Fruit fly (Drosophila melanogaster) whole organism, embryonic: ENCODE results near the gene CG16953.

ENCODE experiments used
- Atf3 ChIP-seq: fragments of 200-800 bp; sonication (Bioruptor generic); optimal IDR thresholded peaks from 3 replicates; lab custom pipeline; 2016; ENCODE audit warnings: missing biosample characterization, missing genetic modification characterization
- BEAF-32 ChIP-seq: fragments of 200-800 bp; sonication (Bioruptor generic); optimal IDR thresholded peaks from 3 replicates; lab custom pipeline; 2017; ENCODE audit warnings: missing biosample characterization, missing genetic modification characterization, mild to moderate bottlenecking, moderate library complexity, missing genetic modification reagents
- Bgb ChIP-seq: fragments of 200-800 bp; sonication (Bioruptor generic); IDR thresholded peaks from 2 replicates; pipeline ENCODE4 v1.3.6; 2022; ENCODE audit warnings: missing biosample characterization, missing genetic modification characterization; ENCODE audit not compliant: partially characterized antibody
- CG10147 ChIP-seq: fragments of 200-800 bp; sonication (Bioruptor generic); optimal IDR thresholded peaks from 2 replicates; lab custom pipeline; 2019; ENCODE audit warnings: missing biosample characterization, mild to moderate bottlenecking, missing genetic modification characterization, moderate library complexity
- CG10321 ChIP-seq: fragments of 200-800 bp; sonication (Bioruptor generic); IDR thresholded peaks from 2 replicates; pipeline ENCODE4 v1.3.6; 2022; ENCODE audit warnings: missing biosample characterization, missing genetic modification characterization
- CG13287 ChIP-seq: fragments of 200-800 bp; sonication (Bioruptor generic); IDR thresholded peaks from 2 replicates; pipeline ENCODE4 v1.3.6; 2022; ENCODE audit warnings: missing biosample characterization, missing genetic modification characterization; ENCODE audit not compliant: partially characterized antibody
- CG1529 ChIP-seq: fragments of 200-800 bp; sonication (Bioruptor generic); optimal IDR thresholded peaks from 3 replicates; lab custom pipeline; 2018; ENCODE audit warnings: missing biosample characterization, missing genetic modification characterization
- CG1647 ChIP-seq: fragments of 200-800 bp; sonication (Bioruptor generic); optimal IDR thresholded peaks from 3 replicates; lab custom pipeline; 2016; ENCODE audit warnings: missing biosample characterization, missing genetic modification characterization
- CG16813 ChIP-seq: fragments of 200-800 bp; sonication (Bioruptor generic); IDR thresholded peaks from 3 replicates; pipeline ENCODE4 v1.3.6; 2022; ENCODE audit warnings: missing biosample characterization, missing genetic modification characterization; ENCODE audit not compliant: partially characterized antibody
- CG17912 ChIP-seq: fragments of 200-800 bp; sonication (Bioruptor generic); optimal IDR thresholded peaks from 2 replicates; lab custom pipeline; 2018; ENCODE audit warnings: missing biosample characterization, mild to moderate bottlenecking, missing genetic modification characterization
- CG2116 ChIP-seq: fragments of 200-800 bp; sonication (Bioruptor generic); optimal IDR thresholded peaks from 3 replicates; lab custom pipeline; 2018; ENCODE audit warnings: missing biosample characterization, mild to moderate bottlenecking, missing genetic modification characterization
- CG4424 ChIP-seq: fragments of 200-800 bp; sonication (Bioruptor generic); optimal IDR thresholded peaks from 3 replicates; lab custom pipeline; 2016; ENCODE audit warnings: missing biosample characterization, missing genetic modification characterization
- CG4617 ChIP-seq: fragments of 200-800 bp; sonication (Bioruptor generic); optimal IDR thresholded peaks from 3 replicates; lab custom pipeline; 2016; ENCODE audit warnings: missing biosample characterization, missing genetic modification characterization, borderline replicate concordance
- CG4820 ChIP-seq: fragments of 200-800 bp; sonication (Bioruptor generic); optimal IDR thresholded peaks from 3 replicates; lab custom pipeline; 2016; ENCODE audit warnings: missing biosample characterization, missing genetic modification characterization
- CG4854 ChIP-seq: fragments of 200-800 bp; sonication (Bioruptor generic); optimal IDR thresholded peaks from 2 replicates; lab custom pipeline; 2016; ENCODE audit warnings: missing biosample characterization, missing genetic modification characterization, inconsistent platforms
- CG6689 ChIP-seq: fragments of 200-800 bp; sonication (Bioruptor generic); IDR thresholded peaks from 2 replicates; pipeline ENCODE4 v1.3.6; 2022; ENCODE audit warnings: missing biosample characterization, missing genetic modification characterization
- CG7963 ChIP-seq: fragments of 200-800 bp; sonication (Bioruptor generic); IDR thresholded peaks from 3 replicates; pipeline ENCODE4 v1.3.6; 2022; ENCODE audit warnings: missing biosample characterization, missing genetic modification characterization; ENCODE audit not compliant: partially characterized antibody
- CG8478 ChIP-seq: fragments of >200 bp; optimal IDR thresholded peaks from 2 replicates; lab custom pipeline; 2018
- CoRest ChIP-seq: fragments of 200-800 bp; sonication (Bioruptor generic); optimal IDR thresholded peaks from 3 replicates; lab custom pipeline; 2018; ENCODE audit warnings: missing biosample characterization, mild to moderate bottlenecking, missing genetic modification characterization, moderate library complexity
- Deaf1 ChIP-seq: fragments of 200-800 bp; optimal IDR thresholded peaks from 3 replicates; lab custom pipeline; 2019; ENCODE audit warnings: missing biosample characterization, mild to moderate bottlenecking, missing genetic modification characterization, moderate library complexity
- Dll ChIP-seq: fragments of 200-800 bp; sonication (Bioruptor generic); IDR thresholded peaks from 4 replicates; pipeline ENCODE4 v1.3.6; 2022; ENCODE audit warnings: missing biosample characterization, missing genetic modification characterization; ENCODE audit not compliant: partially characterized antibody
- E2f1 ChIP-seq: fragments of 200-800 bp; sonication (Bioruptor generic); IDR thresholded peaks from 2 replicates; pipeline ENCODE4 v1.3.6; 2022; ENCODE audit warnings: missing biosample characterization, missing genetic modification characterization
- Ets65A ChIP-seq: fragments of 200-800 bp; sonication (Bioruptor generic); peaks from one replicate; lab custom pipeline; 2016; ENCODE audit warnings: missing biosample characterization, missing genetic modification characterization
- Gsc ChIP-seq: fragments of 200-800 bp; sonication (Bioruptor generic); IDR thresholded peaks from 2 replicates; pipeline ENCODE4 v1.3.6; 2022; ENCODE audit warnings: missing biosample characterization, missing genetic modification characterization
- Hmx ChIP-seq: fragments of 200-800 bp; sonication (Bioruptor generic); optimal IDR thresholded peaks from 2 replicates; lab custom pipeline; 2016; ENCODE audit warnings: missing biosample characterization, missing genetic modification characterization
- NK7.1 ChIP-seq: fragments of 200-800 bp; sonication (Bioruptor generic); optimal IDR thresholded peaks from 3 replicates; lab custom pipeline; 2016; ENCODE audit warnings: missing biosample characterization, missing genetic modification characterization
- Nf-YC ChIP-seq: fragments of 200-800 bp; optimal IDR thresholded peaks from 3 replicates; lab custom pipeline; 2019; ENCODE audit warnings: missing biosample characterization, mild to moderate bottlenecking, missing genetic modification characterization, moderate library complexity
- al ChIP-seq: fragments of 200-800 bp; sonication (Bioruptor generic); IDR thresholded peaks from 2 replicates; pipeline ENCODE4 v1.3.6; 2022; ENCODE audit warnings: missing biosample characterization, missing genetic modification characterization
- amos ChIP-seq: fragments of 200-800 bp; sonication (Bioruptor generic); IDR thresholded peaks from 2 replicates; pipeline ENCODE4 v1.3.6; 2022; ENCODE audit warnings: missing biosample characterization, missing genetic modification characterization; ENCODE audit not compliant: partially characterized antibody
- ase ChIP-seq: fragments of 200-800 bp; sonication (Bioruptor generic); IDR thresholded peaks from 3 replicates; pipeline ENCODE4 v1.3.6; 2022; ENCODE audit warnings: missing biosample characterization, missing genetic modification characterization
- bsh ChIP-seq, 2 experiments: fragments of 200-800 bp; sonication (Bioruptor generic); optimal IDR thresholded peaks; 2 replicates each; lab custom pipeline; 2017 to 2018; ENCODE audit warnings: mild to moderate bottlenecking in 2 of 2, missing biosample characterization in 2 of 2, missing genetic modification characterization in 2 of 2, moderate library complexity in 1 of 2
- chm ChIP-seq: fragments of 200-800 bp; sonication (Bioruptor generic); IDR thresholded peaks from 2 replicates; pipeline ENCODE4 v1.3.6; 2022; ENCODE audit warnings: missing biosample characterization, missing genetic modification characterization
- croc ChIP-seq: fragments of 200-800 bp; sonication (Bioruptor generic); conservative IDR thresholded peaks from 3 replicates; pipeline ENCODE4 v1.3.6; 2022; ENCODE audit warnings: missing biosample characterization, missing genetic modification characterization
- disco-r ChIP-seq: fragments of 200-800 bp; sonication (Bioruptor generic); optimal IDR thresholded peaks from 2 replicates; lab custom pipeline; 2016; ENCODE audit warnings: missing biosample characterization, missing genetic modification characterization
- fd64A ChIP-seq: fragments of 200-800 bp; sonication (Bioruptor generic); optimal IDR thresholded peaks from 3 replicates; lab custom pipeline; 2018; ENCODE audit warnings: missing biosample characterization, mild to moderate bottlenecking, missing genetic modification characterization
- gsb ChIP-seq: fragments of 200-800 bp; sonication (Bioruptor generic); IDR thresholded peaks from 2 replicates; pipeline ENCODE4 v1.3.6; 2022; ENCODE audit warnings: missing biosample characterization, missing genetic modification characterization
- h ChIP-seq: fragments of >200 bp; optimal IDR thresholded peaks from 2 replicates; lab custom pipeline; 2017
- klu ChIP-seq: fragments of 200-800 bp; sonication (Bioruptor generic); IDR thresholded peaks from 2 replicates; pipeline ENCODE4 v1.3.6; 2022; ENCODE audit warnings: missing biosample characterization, missing genetic modification characterization
- maf-S ChIP-seq: fragments of 200-800 bp; sonication (Bioruptor generic); optimal IDR thresholded peaks from 2 replicates; lab custom pipeline; 2016; ENCODE audit warnings: missing biosample characterization, missing genetic modification characterization
- mirr ChIP-seq: fragments of 200-800 bp; sonication (Bioruptor generic); optimal IDR thresholded peaks from 3 replicates; lab custom pipeline; 2018; ENCODE audit warnings: missing biosample characterization, mild to moderate bottlenecking, missing genetic modification characterization
- odd ChIP-seq: fragments of 200-800 bp; sonication (Bioruptor generic); optimal IDR thresholded peaks from 2 replicates; lab custom pipeline; 2017; ENCODE audit warnings: missing biosample characterization, mild to moderate bottlenecking, missing genetic modification characterization
- rib ChIP-seq: fragments of 200-800 bp; sonication (Bioruptor generic); IDR thresholded peaks from 2 replicates; pipeline ENCODE4 v1.3.6; 2022; ENCODE audit warnings: missing biosample characterization, missing genetic modification characterization
- row ChIP-seq: fragments of 200-800 bp; sonication (Bioruptor generic); IDR thresholded peaks from 3 replicates; pipeline ENCODE4 v1.3.6; 2022; ENCODE audit warnings: missing biosample characterization, missing genetic modification characterization
- sc ChIP-seq, 3 experiments: fragments of >200 bp in 2 of 3; fragments of 200-800 bp in 1 of 3; sonication (Bioruptor generic) in 1 of 3; optimal IDR thresholded peaks; 2 replicates in 2 of 3; 3 replicates in 1 of 3; lab custom pipeline; 2017; ENCODE audit warnings: mild to moderate bottlenecking in 1 of 3, missing biosample characterization in 1 of 3, missing genetic modification characterization in 1 of 3, missing genetic modification reagents in 1 of 3
- schlank ChIP-seq: fragments of 200-800 bp; sonication (Bioruptor generic); optimal IDR thresholded peaks from 2 replicates; lab custom pipeline; 2018; ENCODE audit warnings: missing biosample characterization, mild to moderate bottlenecking, missing genetic modification characterization
- sr ChIP-seq: fragments of 200-800 bp; sonication (Bioruptor generic); IDR thresholded peaks from 3 replicates; pipeline ENCODE4 v1.3.6; 2022; ENCODE audit warnings: missing biosample characterization, missing genetic modification characterization
- toy ChIP-seq: fragments of 200-800 bp; sonication (Bioruptor generic); IDR thresholded peaks from 2 replicates; pipeline ENCODE4 v1.3.6; 2022; ENCODE audit warnings: missing biosample characterization, missing genetic modification characterization
- tup ChIP-seq: fragments of 200-800 bp; sonication (Bioruptor generic); optimal IDR thresholded peaks from 2 replicates; lab custom pipeline; 2016; ENCODE audit warnings: missing biosample characterization, mild to moderate bottlenecking, missing genetic modification characterization, moderate library complexity
- zen ChIP-seq: fragments of 200-800 bp; sonication (Bioruptor generic); optimal IDR thresholded peaks from 3 replicates; lab custom pipeline; 2018; ENCODE audit warnings: missing biosample characterization, mild to moderate bottlenecking, missing genetic modification characterization, moderate library complexity

The CG16953 gene

DNA sequence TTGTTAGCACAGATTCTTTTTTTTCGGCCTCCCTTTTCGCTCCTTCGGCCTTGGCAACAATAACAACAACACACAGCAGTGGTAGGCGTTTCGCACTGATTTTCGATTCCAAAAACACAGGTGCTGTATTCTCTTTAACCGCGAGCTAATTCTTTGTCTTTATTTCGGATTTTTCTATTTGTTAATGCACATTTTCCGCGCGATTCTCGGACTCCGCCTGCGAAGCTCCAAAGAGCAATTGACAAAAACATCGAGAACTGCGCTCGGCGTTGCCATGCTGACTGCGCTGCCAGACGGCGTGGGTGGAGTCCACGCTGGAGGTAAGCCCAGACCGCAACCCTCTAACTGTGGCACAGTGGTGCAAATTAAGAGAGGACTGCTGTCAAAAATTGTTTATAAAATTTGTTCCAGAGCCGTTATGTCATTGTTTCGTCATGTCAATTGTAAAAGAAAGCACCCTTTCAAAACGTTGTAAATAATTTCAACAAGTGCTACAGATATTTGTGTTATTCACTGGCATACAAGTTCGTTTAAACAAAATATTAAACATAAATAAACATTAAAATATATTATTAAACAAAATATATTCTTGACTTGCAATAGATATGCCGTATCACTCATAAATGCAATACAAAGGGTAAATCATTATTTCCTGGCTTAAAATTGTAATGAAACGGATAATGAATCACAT, 28.1 kb downstream of the CG16953 start, which contains the start of the genes DPCoAC and CG5180 (continued):
- TF ChIP-seq chm = peak; percentile 81
- TF ChIP-seq Nf-YC (tag; lab: Kevin White, UChicago) = peak; percentile 38
- TF ChIP-seq CG1529 (GFP tag; lab: Kevin White, UChicago) = no peak
- TF ChIP-seq CG4617 (GFP tag; lab: Kevin White, UChicago) = peak; percentile 58
- no peak; the same call in 2 of the 3 replicates for TF ChIP-seq ase (GFP tag; lab: Robert Waterston, UW)
- peak; percentile 38 for TF ChIP-seq CG10147
- TF ChIP-seq Bgb (GFP tag; lab: Robert Waterston, UW) = peak; percentile 83
- peak; percentile 1 for TF ChIP-seq tup (GFP tag; lab: Kevin White, UChicago)
- TF ChIP-seq row = peak; percentile 94
- TF ChIP-seq CG4820 = peak; percentile 8
- peak; percentile 52 for TF ChIP-seq CG13287
- TF ChIP-seq Gsc (GFP tag; lab: Robert Waterston, UW) = no peak
- TF ChIP-seq odd (GFP tag; lab: Kevin White, UChicago) = peak; percentile 32
- TF ChIP-seq maf-S (GFP tag; lab: Kevin White, UChicago) = peak; percentile 62
- TF ChIP-seq zen = peak; percentile 65
- peak; percentile 1 for TF ChIP-seq schlank
- peak; percentile 73 for TF ChIP-seq CoRest (tag; lab: Kevin White, UChicago)
- TF ChIP-seq fd64A = no peak
- TF ChIP-seq rib (GFP tag; lab: Robert Waterston, UW) = peak; percentile 74
- peak in 1 of 2 experiments; percentile 35 for TF ChIP-seq bsh (GFP tag; optimal IDR thresholded peaks at IDR 0.05; lab: Kevin White, UChicago)
- TF ChIP-seq Atf3 (GFP tag; lab: Kevin White, UChicago) = peak; percentile 14
- TF ChIP-seq CG17912 (GFP tag; lab: Kevin White, UChicago) = peak; percentile 62
- TF ChIP-seq CG2116 (GFP tag; lab: Kevin White, UChicago) = peak; percentile 54
- TF ChIP-seq CG10321 (GFP tag; lab: Robert Waterston, UW) = peak; percentile 49; the same call in 1 of the 2 replicates
- TF ChIP-seq CG4424 (GFP tag; lab: Kevin White, UChicago) = peak; percentile 39
- peak; percentile 25 for TF ChIP-seq Deaf1 (tag; lab: Kevin White, UChicago)
- TF ChIP-seq mirr (GFP tag; lab: Kevin White, UChicago) = peak; percentile 50
- peak; percentile 65 for TF ChIP-seq al
- TF ChIP-seq NK7.1 (GFP tag; lab: Kevin White, UChicago) = no peak
- peak; percentile 78 for TF ChIP-seq amos (GFP tag; lab: Robert Waterston, UW)
- peak; percentile 35; the same call in 1 of the 3 replicates for TF ChIP-seq croc (GFP tag; lab: Robert Waterston, UW)
- no peak for TF ChIP-seq Hmx (GFP tag; lab: Kevin White, UChicago)
- TF ChIP-seq sc (optimal IDR thresholded peaks at IDR 0.05; lab: Kevin White, UChicago) = no peak
- no peak for TF ChIP-seq sc (GFP tag; optimal IDR thresholded peaks at IDR 0.05; lab: Kevin White, UChicago)
- TF ChIP-seq CG6689 = peak; percentile 57; the same call in 1 of the 2 replicates
- peak; percentile 87 for TF ChIP-seq klu
- peak; percentile 52 for TF ChIP-seq E2f1 (GFP tag; lab: Robert Waterston, UW)
- TF ChIP-seq CG1647 (GFP tag; lab: Kevin White, UChicago) = peak; percentile 75
- TF ChIP-seq disco-r (GFP tag; lab: Kevin White, UChicago) = no peak
- peak; percentile 51 for TF ChIP-seq CG16813 (GFP tag; lab: Robert Waterston, UW)
- peak; percentile 63 for TF ChIP-seq BEAF-32 (GFP tag; lab: Kevin White, UChicago)
- TF ChIP-seq sr (GFP tag; lab: Robert Waterston, UW) = peak; percentile 78
- TF ChIP-seq toy (GFP tag; lab: Robert Waterston, UW) = no peak
- 0 out of 2 replicates have a peak, but pooled peaks have one; percentile 40 for TF ChIP-seq gsb (GFP tag; lab: Robert Waterston, UW)
- no peak for TF ChIP-seq Dll (GFP tag; lab: Robert Waterston, UW)
- no peak for TF ChIP-seq h (lab: Kevin White, UChicago)
- TF ChIP-seq CG8478 (lab: Kevin White, UChicago) = no peak
- peak; percentile 71; the same call in 2 of the 3 replicates for TF ChIP-seq CG7963
- TF ChIP-seq CG4854 (GFP tag; lab: Kevin White, UChicago) = peak; percentile 24
- peak; percentile 95 for TF ChIP-seq Ets65A (GFP tag; lab: Kevin White, UChicago)
